Fruit fly (Drosophila melanogaster): ENCODE results near the gene spen.

The spen gene

DNA sequence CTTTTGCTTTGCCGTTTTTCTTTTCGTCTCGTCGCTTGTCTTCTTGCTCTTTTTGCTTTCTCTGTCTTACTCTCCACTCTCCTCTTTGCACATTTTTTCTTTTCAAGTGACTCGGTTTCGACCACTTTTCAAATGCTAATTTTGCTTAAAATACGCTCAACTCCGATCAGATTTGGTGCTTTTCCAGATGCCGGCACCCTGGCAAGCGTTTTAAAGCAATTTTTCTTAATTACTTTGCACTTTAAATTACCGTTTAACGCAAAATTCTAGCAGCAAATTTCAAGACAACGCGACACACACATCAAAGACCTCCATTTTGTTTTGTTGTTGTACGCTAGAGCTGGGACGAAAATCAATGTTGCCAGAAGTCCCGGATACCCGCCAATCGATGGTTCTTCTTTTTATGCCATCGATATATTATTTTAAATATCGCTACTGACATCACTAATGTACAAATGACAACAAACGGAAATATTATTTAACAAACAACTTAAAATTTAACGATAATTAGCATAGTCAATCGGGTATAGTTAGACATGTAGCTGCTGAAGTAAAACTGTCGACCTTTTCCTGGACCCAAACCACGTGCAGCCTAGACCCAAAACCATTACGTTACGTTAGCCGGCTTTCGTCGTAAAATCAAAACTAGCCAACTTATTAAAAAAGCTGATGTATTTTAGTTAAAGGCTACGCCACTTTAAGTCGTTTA is 91.8 kb downstream of the spen start, which contains the start of gene kis (continued):
- TF ChIP-seq fu2 (GFP tag; optimal IDR thresholded peaks at IDR 0.05) (peak; percentile 20), CG17912 (GFP tag; optimal IDR thresholded peaks at IDR 0.05) (no peak), CG13894 (tag; optimal IDR thresholded peaks at IDR 0.05) (peak; percentile 66), CG4404 (GFP tag; IDR thresholded peaks at IDR 0.05) (no peak), CG31441 (GFP tag; IDR thresholded peaks at IDR 0.05) (no peak), sna (GFP tag; IDR thresholded peaks at IDR 0.05; ENCODE audit: partially characterized antibody) (peak; percentile 97), BtbVII (GFP tag; optimal IDR thresholded peaks at IDR 0.05) (no peak), tap (tag; optimal IDR thresholded peaks at IDR 0.05) (no peak), nau (GFP tag; optimal IDR thresholded peaks at IDR 0.05) (no peak), Sox100B (GFP tag; optimal IDR thresholded peaks at IDR 0.05) (no peak), cwo (GFP tag; optimal IDR thresholded peaks at IDR 0.05) (peak; percentile 36), Eip74EF (GFP tag; optimal IDR thresholded peaks at IDR 0.05) (peak in 1 of 2 experiments; percentile 13), ci (GFP tag; IDR thresholded peaks at IDR 0.05) (peak; percentile 34; the same call in 1 of the 3 replicates), dmrt11E (tag; optimal IDR thresholded peaks at IDR 0.05) (no peak), E2f1 (GFP tag; IDR thresholded peaks at IDR 0.05) (0 out of 2 replicates have a peak, but pooled peaks have one; percentile 14), croc (GFP tag; conservative IDR thresholded peaks at IDR 0.05) (no peak), gro (GFP tag; optimal IDR thresholded peaks at IDR 0.05) (peak; percentile 76), zfh2 (GFP tag; optimal IDR thresholded peaks at IDR 0.05) (peak; percentile 31), CG4854 (GFP tag; optimal IDR thresholded peaks at IDR 0.05) (peak; percentile 30), lov (optimal IDR thresholded peaks at IDR 0.05) (no peak), lov (GFP tag; IDR thresholded peaks at IDR 0.05) (0 out of 3 replicates have a peak, but pooled peaks have one; percentile 48), gsb (GFP tag; IDR thresholded peaks at IDR 0.05) (no peak), CG10366 (GFP tag; IDR thresholded peaks at IDR 0.05) (peak; percentile 20; the same call in 1 of the 2 replicates), org-1 (GFP tag; optimal IDR thresholded peaks at IDR 0.05) (no peak), Ada2b (GFP tag; IDR thresholded peaks at IDR 0.05) (no peak), fd102C (GFP tag; optimal IDR thresholded peaks at IDR 0.05) (no peak), tio (GFP tag; optimal IDR thresholded peaks at IDR 0.05) (no peak), Side (GFP tag; optimal IDR thresholded peaks at IDR 0.05) (peak; percentile 34), pnt (GFP tag; optimal IDR thresholded peaks at IDR 0.05) (no peak), CG14710 (tag; optimal IDR thresholded peaks at IDR 0.05) (peak; percentile 80), phol (tag; optimal IDR thresholded peaks at IDR 0.05) (peak; percentile 99), Hand (GFP tag; optimal IDR thresholded peaks at IDR 0.05) (no peak), CG13624 (GFP tag; optimal IDR thresholded peaks at IDR 0.05) (peak; percentile 68), dm (GFP tag; optimal IDR thresholded peaks at IDR 0.05) (peak; percentile 55), Antp (GFP tag; optimal IDR thresholded peaks at IDR 0.05) (peak; percentile 47), psq (GFP tag; optimal IDR thresholded peaks at IDR 0.05) (peak; percentile 80), D (optimal IDR thresholded peaks at IDR 0.05) (no peak), D (GFP tag; optimal IDR thresholded peaks at IDR 0.05) (no peak), da (GFP tag; optimal IDR thresholded peaks at IDR 0.05) (no peak), danr (GFP tag; IDR thresholded peaks at IDR 0.05) (no peak), bowl (GFP tag; IDR thresholded peaks at IDR 0.05) (no peak), pan (optimal IDR thresholded peaks at IDR 0.05) (no peak), pan (GFP tag; optimal IDR thresholded peaks at IDR 0.05 in 1 of 2, IDR thresholded peaks at IDR 0.05 in 1 of 2) (no peak), fd96Cb (tag; optimal IDR thresholded peaks at IDR 0.05) (no peak), stwl (tag; optimal IDR thresholded peaks at IDR 0.05) (peak; percentile 73), CG2678 (tag; optimal IDR thresholded peaks at IDR 0.05) (peak; percentile 41), br (optimal IDR thresholded peaks at IDR 0.05) (no peak), Neu2 (GFP tag; optimal IDR thresholded peaks at IDR 0.05; ENCODE audit: borderline replicate concordance) (no peak), CG11093 (GFP tag; IDR thresholded peaks at IDR 0.05) (no peak), Sry-δ (GFP tag; optimal IDR thresholded peaks at IDR 0.05) (peak; percentile 99), CG18764 (GFP tag; optimal IDR thresholded peaks at IDR 0.05) (no peak)
